Worm (Caenorhabditis elegans) whole organism, late embryonic: ENCODE results near the gene herd-1.

Experiments
- C38D4.7 ChIP-seq: fragments of 200-800 bp; sonication (Bioruptor generic); optimal IDR thresholded peaks from 2 replicates; lab custom pipeline; 2018; ENCODE audit warnings: mild to moderate bottlenecking, missing genetic modification characterization, moderate library complexity, missing compliant biosample characterization
- F13H6.1 ChIP-seq: sonication (generic microtip); optimal IDR thresholded peaks from 2 replicates; lab custom pipeline; 2016; ENCODE audit warnings: missing genetic modification characterization, missing compliant biosample characterization
- K02D7.2 ChIP-seq: sonication (generic microtip); optimal IDR thresholded peaks from 2 replicates; lab custom pipeline; 2017; ENCODE audit warnings: mild to moderate bottlenecking, missing genetic modification characterization, missing compliant biosample characterization
- K09A11.1 ChIP-seq: sonication (generic microtip); optimal IDR thresholded peaks from 2 replicates; lab custom pipeline; 2017; ENCODE audit warnings: antibody characterized with exemption, mild to moderate bottlenecking, missing genetic modification characterization, missing compliant biosample characterization; ENCODE audit not compliant: insufficient read depth
- T23F11.4 ChIP-seq: fragments of 200-800 bp; sonication (Bioruptor generic); optimal IDR thresholded peaks from 2 replicates; lab custom pipeline; 2018; ENCODE audit warnings: mild to moderate bottlenecking, missing genetic modification characterization, missing compliant biosample characterization
- ama-1 ChIP-seq: fragments of 150-350 bp; optimal IDR thresholded peaks from 2 replicates; lab custom pipeline; 2014
- ceh-14 ChIP-seq: sonication (generic microtip); optimal IDR thresholded peaks from 2 replicates; lab custom pipeline; 2016; ENCODE audit warnings: missing genotype, missing genetic modification characterization, missing compliant biosample characterization
- ceh-22 ChIP-seq: sonication (generic microtip); optimal IDR thresholded peaks from 2 replicates; lab custom pipeline; 2017; ENCODE audit warnings: missing biosample characterization, missing genetic modification characterization
- ceh-30 ChIP-seq: fragments of 150-350 bp; optimal IDR thresholded peaks from 2 replicates; lab custom pipeline; 2014; ENCODE audit warnings: missing biosample characterization, missing genetic modification characterization
- ceh-31 ChIP-seq: sonication (generic microtip); optimal IDR thresholded peaks from 2 replicates; lab custom pipeline; 2016; ENCODE audit warnings: missing genetic modification characterization, missing compliant biosample characterization
- ceh-45 ChIP-seq: fragments of 200-800 bp; sonication (Bioruptor generic); IDR thresholded peaks from 2 replicates; pipeline ENCODE4 v1.3.6; 2022; ENCODE audit warnings: missing genetic modification reagents, missing genetic modification characterization, missing compliant biosample characterization
- ceh-48 ChIP-seq: sonication (generic microtip); optimal IDR thresholded peaks from 2 replicates; lab custom pipeline; 2016; ENCODE audit warnings: missing genetic modification characterization, inconsistent platforms, missing compliant biosample characterization
- ceh-9 ChIP-seq: sonication (generic microtip); optimal IDR thresholded peaks from 2 replicates; lab custom pipeline; 2016; ENCODE audit warnings: mild to moderate bottlenecking, missing genetic modification characterization, inconsistent platforms, missing compliant biosample characterization
- che-1 ChIP-seq: sonication (generic microtip); optimal IDR thresholded peaks from 2 replicates; lab custom pipeline; 2016; ENCODE audit warnings: mild to moderate bottlenecking, missing genetic modification characterization, missing compliant biosample characterization
- dmd-4 ChIP-seq: sonication (generic microtip); optimal IDR thresholded peaks from 2 replicates; lab custom pipeline; 2016; ENCODE audit warnings: borderline replicate concordance, missing genetic modification characterization, missing compliant biosample characterization
- elt-2 ChIP-seq: sonication (generic microtip); optimal IDR thresholded peaks from 2 replicates; lab custom pipeline; 2016; ENCODE audit warnings: missing genetic modification reagents, missing genetic modification characterization, missing compliant biosample characterization
- ets-4 ChIP-seq: sonication (generic microtip); optimal IDR thresholded peaks from 2 replicates; lab custom pipeline; 2016; ENCODE audit warnings: missing genetic modification characterization, missing compliant biosample characterization
- fkh-6 ChIP-seq: sonication (generic microtip); optimal IDR thresholded peaks from 2 replicates; lab custom pipeline; 2016; ENCODE audit warnings: missing genetic modification characterization, missing compliant biosample characterization
- hlh-15 ChIP-seq: sonication (generic microtip); optimal IDR thresholded peaks from 2 replicates; lab custom pipeline; 2016; ENCODE audit warnings: missing genetic modification characterization, missing compliant biosample characterization
- hlh-30 ChIP-seq: sonication (generic microtip); optimal IDR thresholded peaks from 2 replicates; lab custom pipeline; 2017; ENCODE audit warnings: antibody characterized with exemption, missing genetic modification characterization, missing compliant biosample characterization; ENCODE audit not compliant: insufficient read depth
- hlh-6 ChIP-seq: sonication (generic microtip); optimal IDR thresholded peaks from 2 replicates; lab custom pipeline; 2016; ENCODE audit warnings: missing genotype, missing genetic modification characterization, missing compliant biosample characterization
- hlh-8 ChIP-seq: sonication (generic microtip); optimal IDR thresholded peaks from 2 replicates; lab custom pipeline; 2016; ENCODE audit warnings: missing genotype, missing genetic modification characterization, missing compliant biosample characterization
- lim-6 ChIP-seq: sonication (generic microtip); optimal IDR thresholded peaks from 2 replicates; lab custom pipeline; 2016; ENCODE audit warnings: missing genetic modification characterization, missing compliant biosample characterization
- mec-3 ChIP-seq: sonication (generic microtip); optimal IDR thresholded peaks from 2 replicates; lab custom pipeline; 2016; ENCODE audit warnings: borderline replicate concordance, missing genetic modification characterization, missing compliant biosample characterization
- nfya-1 ChIP-seq: sonication (generic microtip); optimal IDR thresholded peaks from 2 replicates; lab custom pipeline; 2017; ENCODE audit warnings: missing genetic modification characterization, mild to moderate bottlenecking, missing compliant biosample characterization, antibody characterized with exemption, moderate library complexity
- nhr-11 ChIP-seq: fragments of 150-350 bp; optimal IDR thresholded peaks from 2 replicates; lab custom pipeline; 2014; ENCODE audit warnings: missing biosample characterization, missing genetic modification characterization
- pat-9 ChIP-seq: fragments of 200-800 bp; sonication (Bioruptor generic); optimal IDR thresholded peaks from 2 replicates; lab custom pipeline; 2018; ENCODE audit warnings: mild to moderate bottlenecking, missing genetic modification characterization, moderate library complexity, missing compliant biosample characterization
- pax-1 ChIP-seq: fragments of 150-350 bp; optimal IDR thresholded peaks from 2 replicates; lab custom pipeline; 2014; ENCODE audit warnings: missing biosample characterization, missing genetic modification characterization
- pqm-1 ChIP-seq: sonication (generic microtip); optimal IDR thresholded peaks from 2 replicates; lab custom pipeline; 2016; ENCODE audit warnings: missing genetic modification characterization, missing compliant biosample characterization
- ref-2 ChIP-seq: sonication (generic microtip); optimal IDR thresholded peaks from 2 replicates; lab custom pipeline; 2016; ENCODE audit warnings: missing genetic modification characterization, missing compliant biosample characterization
- rnt-1 ChIP-seq: sonication (generic microtip); optimal IDR thresholded peaks from 2 replicates; lab custom pipeline; 2016; ENCODE audit warnings: missing genetic modification characterization, missing compliant biosample characterization
- sdc-2 ChIP-seq: sonication (generic microtip); optimal IDR thresholded peaks from 2 replicates; lab custom pipeline; 2016; ENCODE audit warnings: missing genotype, missing genetic modification characterization, missing compliant biosample characterization
- sox-4 ChIP-seq: sonication (generic microtip); optimal IDR thresholded peaks from 2 replicates; lab custom pipeline; 2017; ENCODE audit warnings: mild to moderate bottlenecking, missing genetic modification characterization, inconsistent platforms, missing compliant biosample characterization
- ttx-3 ChIP-seq: sonication (generic microtip); optimal IDR thresholded peaks from 2 replicates; lab custom pipeline; 2016; ENCODE audit warnings: missing genetic modification reagents, missing genetic modification characterization, missing compliant biosample characterization
- unc-3 ChIP-seq, 2 experiments: fragments of 200-800 bp in 1 of 2; sonication (Bioruptor generic) in 1 of 2; sonication (generic microtip) in 1 of 2; conservative IDR thresholded peaks in 1 of 2; optimal IDR thresholded peaks in 1 of 2; 2 replicates each; pipeline versions ENCODE4 v1.3.6 to Lab custom; 2016 to 2022; ENCODE audit warnings: missing compliant biosample characterization in 2 of 2, missing genetic modification characterization in 2 of 2, missing genetic modification reagents in 1 of 2
- unc-42 ChIP-seq: sonication (generic microtip); optimal IDR thresholded peaks from 2 replicates; lab custom pipeline; 2016; ENCODE audit warnings: missing genotype, missing genetic modification characterization, missing compliant biosample characterization
- unc-55 ChIP-seq: sonication (generic microtip); optimal IDR thresholded peaks from 2 replicates; lab custom pipeline; 2017; ENCODE audit warnings: missing biosample characterization, missing genetic modification reagents, missing genetic modification characterization
- unc-86 ChIP-seq: sonication (generic microtip); optimal IDR thresholded peaks from 2 replicates; lab custom pipeline; 2016; ENCODE audit warnings: missing genetic modification characterization, missing compliant biosample characterization
- zip-5 ChIP-seq: sonication (generic microtip); optimal IDR thresholded peaks from 2 replicates; lab custom pipeline; 2016; ENCODE audit warnings: missing genetic modification characterization, missing compliant biosample characterization
- ztf-16 ChIP-seq: sonication (generic microtip); optimal IDR thresholded peaks from 2 replicates; lab custom pipeline; 2017; ENCODE audit warnings: missing genetic modification characterization, missing compliant biosample characterization

The herd-1 gene

ce11 chrIII:12496449-12496848, at the start of gene herd-1:
Gene herd-1 (plus strand): TSS chrIII:12496538.
- TF ChIP-seq unc-3 (GFP tag; conservative IDR thresholded peaks at IDR 0.05; lab: Robert Waterston, UW) (no peak), unc-3 (tag; optimal IDR thresholded peaks at IDR 0.05; lab: Kevin White, UChicago) (no peak), hlh-6 (no peak), sdc-2 (tag; lab: Kevin White, UChicago) (no peak), nhr-11 (no peak), che-1 (tag; lab: Kevin White, UChicago) (no peak), pat-9 (tag; lab: Kevin White, UChicago) (no peak), ceh-22 (tag; lab: Kevin White, UChicago) (no peak), ceh-48 (tag; lab: Kevin White, UChicago) (no peak), ceh-31 (tag; lab: Kevin White, UChicago) (no peak), unc-55 (GFP tag; lab: Kevin White, UChicago) (no peak), mec-3 (tag; lab: Kevin White, UChicago) (no peak), lim-6 (tag; lab: Kevin White, UChicago) (no peak), pqm-1 (tag; lab: Kevin White, UChicago) (no peak), T23F11.4 (GFP tag; lab: Kevin White, UChicago) (no peak)

ce11 chrIII:12453315-12453714, 43.0 kb upstream of the herd-1 start, which contains the start of gene ani-1:
Gene ani-1 (minus strand): TSS chrIII:12453375.
- TF ChIP-seq K02D7.2 (tag; lab: Kevin White, UChicago) = no peak
- no peak for TF ChIP-seq F13H6.1
- TF ChIP-seq hlh-30 (tag; lab: Kevin White, UChicago) = peak; percentile 32
- TF ChIP-seq unc-3 (GFP tag; conservative IDR thresholded peaks at IDR 0.05; lab: Robert Waterston, UW) = no peak
- no peak for TF ChIP-seq unc-3 (tag; optimal IDR thresholded peaks at IDR 0.05; lab: Kevin White, UChicago)
- TF ChIP-seq ceh-9 (tag; lab: Kevin White, UChicago) = no peak
- peak; percentile 42 for TF ChIP-seq ceh-31 (tag; lab: Kevin White, UChicago)
- TF ChIP-seq ztf-16 (tag; lab: Kevin White, UChicago) = no peak
- peak; percentile 2 for TF ChIP-seq unc-42 (tag; lab: Kevin White, UChicago)
- no peak for TF ChIP-seq K09A11.1 (tag; lab: Kevin White, UChicago)
- TF ChIP-seq unc-55 (GFP tag; lab: Kevin White, UChicago) = peak; percentile 3
- TF ChIP-seq nfya-1 (tag; lab: Kevin White, UChicago) = peak; percentile 38

DNA sequence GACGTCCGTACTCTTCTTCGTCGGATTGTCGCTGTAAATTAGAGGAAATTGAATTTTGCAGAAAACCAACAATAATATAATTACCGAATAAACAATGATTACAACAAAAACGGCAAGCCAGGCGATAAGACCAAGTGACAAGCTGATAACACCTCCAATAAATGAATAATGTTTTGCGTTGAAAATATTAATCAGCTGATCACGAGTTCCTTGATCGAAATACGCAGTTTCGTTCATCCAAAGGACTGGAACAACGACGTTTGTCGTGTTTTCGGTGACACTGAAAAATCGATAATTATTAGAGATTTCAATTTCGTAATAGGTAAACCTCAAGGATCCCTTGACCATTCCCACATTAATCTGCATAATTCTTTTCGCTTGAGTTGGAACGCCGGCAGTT, 42.6 kb upstream of the herd-1 start:
- TF ChIP-seq ceh-22 (tag; lab: Kevin White, UChicago) (no peak), ceh-14 (tag; lab: Kevin White, UChicago) (no peak), elt-2 (peak; percentile 43), dmd-4 (tag; lab: Kevin White, UChicago) (no peak), pqm-1 (tag; lab: Kevin White, UChicago) (no peak)

- TF ChIP-seq unc-86 (no peak), K02D7.2 (tag; lab: Kevin White, UChicago) (no peak), T23F11.4 (GFP tag; lab: Kevin White, UChicago) (no peak), ceh-45 (GFP tag; lab: Robert Waterston, UW) (no peak), C38D4.7 (GFP tag; lab: Kevin White, UChicago) (no peak)
- TF ChIP-seq, all 69 proteins: peak for 0
Measured at ce11 chrIII:12455651-12456420, 40.5 kb upstream of the herd-1 start.

- TF ChIP-seq hlh-8 (tag; lab: Kevin White, UChicago) (no peak), che-1 (tag; lab: Kevin White, UChicago) (no peak), fkh-6 (no peak), pax-1 (no peak), ceh-31 (tag; lab: Kevin White, UChicago) (peak; percentile 37), unc-86 (no peak), hlh-15 (no peak), zip-5 (tag; lab: Kevin White, UChicago) (no peak), sox-4 (tag; lab: Kevin White, UChicago) (no peak), ref-2 (tag; lab: Kevin White, UChicago) (no peak), ets-4 (tag; lab: Kevin White, UChicago) (peak; percentile 43), ceh-30 (no peak), ama-1 (lab: Kevin White, UChicago) (no peak), rnt-1 (tag; lab: Kevin White, UChicago) (no peak), ttx-3 (tag; lab: Kevin White, UChicago) (no peak)
Measured at ce11 chrIII:12456801-12457647, 39.3 kb upstream of the herd-1 start, which contains the start of the genes scav-3 and Y49E10.21. Gene scav-3 (minus strand): TSS chrIII:12456850. Gene Y49E10.21 (plus strand): TSS chrIII:12457597.
